Fruit fly (Drosophila melanogaster) whole organism, embryonic: ENCODE measurements around the gene Pdxk.
A peak's percentile ranks its signal among the peaks of the same experiment; 100 is the strongest.

ENCODE experiments used
- Asciz ChIP-seq: fragments of 200-800 bp; sonication (Bioruptor generic); optimal IDR thresholded peaks from 2 replicates; lab custom pipeline; 2017; ENCODE audit warnings: missing biosample characterization, mild to moderate bottlenecking, missing genetic modification characterization, missing genetic modification reagents
- Awh ChIP-seq: fragments of 200-800 bp; sonication (Bioruptor generic); IDR thresholded peaks from 2 replicates; pipeline ENCODE4, ENCODE4 v1.3.6; 2022; ENCODE audit warnings: missing biosample characterization, missing genetic modification characterization
- B-H1 ChIP-seq: fragments of 200-800 bp; sonication (Bioruptor generic); IDR thresholded peaks from 3 replicates; pipeline ENCODE4 v1.3.6; 2022; ENCODE audit warnings: missing biosample characterization, missing genetic modification characterization
- BtbVII ChIP-seq: fragments of 200-800 bp; sonication (Bioruptor generic); optimal IDR thresholded peaks from 3 replicates; lab custom pipeline; 2017; ENCODE audit warnings: missing biosample characterization, mild to moderate bottlenecking, missing genetic modification characterization
- CG10147 ChIP-seq: fragments of 200-800 bp; sonication (Bioruptor generic); optimal IDR thresholded peaks from 2 replicates; lab custom pipeline; 2019; ENCODE audit warnings: missing biosample characterization, mild to moderate bottlenecking, missing genetic modification characterization, moderate library complexity
- CG10959 ChIP-seq: fragments of 200-800 bp; sonication (Bioruptor generic); IDR thresholded peaks from 2 replicates; pipeline ENCODE4 v1.3.6; 2022; ENCODE audit warnings: missing biosample characterization, missing genetic modification characterization
- CG11723 ChIP-seq: fragments of 200-800 bp; sonication (Bioruptor generic); optimal IDR thresholded peaks from 2 replicates; lab custom pipeline; 2017; ENCODE audit warnings: missing biosample characterization, mild to moderate bottlenecking, missing genetic modification characterization
- CG15479 ChIP-seq: fragments of 200-800 bp; sonication (Bioruptor generic); optimal IDR thresholded peaks from 3 replicates; lab custom pipeline; 2019; ENCODE audit warnings: missing biosample characterization, mild to moderate bottlenecking, missing genetic modification characterization, moderate library complexity
- CG15601 ChIP-seq: fragments of 200-800 bp; sonication (Bioruptor generic); optimal IDR thresholded peaks from 3 replicates; lab custom pipeline; 2019; ENCODE audit warnings: missing biosample characterization, mild to moderate bottlenecking, missing genetic modification characterization, moderate library complexity
- CG1603 ChIP-seq: fragments of 200-800 bp; sonication (Bioruptor generic); optimal IDR thresholded peaks from 2 replicates; lab custom pipeline; 2019; ENCODE audit warnings: missing biosample characterization, mild to moderate bottlenecking, missing genetic modification characterization, moderate library complexity
- CG17359 ChIP-seq: fragments of 200-800 bp; sonication (Bioruptor generic); optimal IDR thresholded peaks from 3 replicates; lab custom pipeline; 2018; ENCODE audit warnings: missing biosample characterization, mild to moderate bottlenecking, missing genetic modification characterization, moderate library complexity
- CG17612 ChIP-seq: fragments of 200-800 bp; sonication (Bioruptor generic); IDR thresholded peaks from 2 replicates; pipeline ENCODE4 v1.3.6; 2022; ENCODE audit warnings: missing biosample characterization, missing genetic modification characterization
- CG2116 ChIP-seq: fragments of 200-800 bp; sonication (Bioruptor generic); optimal IDR thresholded peaks from 3 replicates; lab custom pipeline; 2018; ENCODE audit warnings: missing biosample characterization, mild to moderate bottlenecking, missing genetic modification characterization
- CG2129 ChIP-seq: fragments of 200-800 bp; sonication (Bioruptor generic); IDR thresholded peaks from 2 replicates; pipeline ENCODE4 v1.3.6; 2022; ENCODE audit warnings: missing biosample characterization, missing genetic modification characterization; ENCODE audit not compliant: partially characterized antibody
- CG3847 ChIP-seq: fragments of 200-800 bp; sonication (Bioruptor generic); IDR thresholded peaks from 2 replicates; pipeline ENCODE4 v1.3.6; 2022; ENCODE audit warnings: missing biosample characterization, missing genetic modification characterization
- CG4360 ChIP-seq: fragments of 200-800 bp; sonication (Bioruptor generic); IDR thresholded peaks from 2 replicates; pipeline ENCODE4 v1.3.6; 2022; ENCODE audit warnings: missing biosample characterization, missing genetic modification characterization
- CG7987 ChIP-seq: fragments of 200-800 bp; sonication (Bioruptor generic); optimal IDR thresholded peaks from 2 replicates; lab custom pipeline; 2018; ENCODE audit warnings: missing biosample characterization, mild to moderate bottlenecking, missing genetic modification characterization, moderate library complexity
- CG8924 ChIP-seq: fragments of 200-800 bp; optimal IDR thresholded peaks from 3 replicates; lab custom pipeline; 2019; ENCODE audit warnings: missing biosample characterization, mild to moderate bottlenecking, missing genetic modification characterization, moderate library complexity
- CG9876 ChIP-seq: fragments of 200-800 bp; sonication (Bioruptor generic); optimal IDR thresholded peaks from 2 replicates; lab custom pipeline; 2016; ENCODE audit warnings: missing biosample characterization, missing genetic modification characterization
- Camta ChIP-seq: fragments of 200-800 bp; sonication (Bioruptor generic); optimal IDR thresholded peaks from 2 replicates; lab custom pipeline; 2016; ENCODE audit warnings: missing biosample characterization, missing genetic modification characterization
- CoRest ChIP-seq: fragments of 200-800 bp; sonication (Bioruptor generic); optimal IDR thresholded peaks from 3 replicates; lab custom pipeline; 2018; ENCODE audit warnings: missing biosample characterization, mild to moderate bottlenecking, missing genetic modification characterization, moderate library complexity
- CrebB ChIP-seq: fragments of 200-800 bp; sonication (Bioruptor generic); optimal IDR thresholded peaks from 3 replicates; lab custom pipeline; 2018; ENCODE audit warnings: missing biosample characterization, mild to moderate bottlenecking, missing genetic modification characterization
- D ChIP-seq, 2 experiments: fragments of 200-800 bp in 1 of 2; fragments of >200 bp in 1 of 2; sonication (Bioruptor generic) in 1 of 2; optimal IDR thresholded peaks; 2 replicates in 1 of 2; 3 replicates in 1 of 2; lab custom pipeline; 2017; ENCODE audit warnings: mild to moderate bottlenecking in 1 of 2, missing biosample characterization in 1 of 2, missing genetic modification characterization in 1 of 2, missing genetic modification reagents in 1 of 2
- ERR ChIP-seq: fragments of 200-800 bp; sonication (Bioruptor generic); optimal IDR thresholded peaks from 2 replicates; lab custom pipeline; 2016; ENCODE audit warnings: missing biosample characterization, missing genetic modification characterization
- H15 ChIP-seq: fragments of 200-800 bp; sonication (Bioruptor generic); IDR thresholded peaks from 3 replicates; pipeline ENCODE4 v1.3.6; 2022; ENCODE audit warnings: missing biosample characterization, missing genetic modification characterization
- HmgZ ChIP-seq: fragments of 200-800 bp; sonication (Bioruptor generic); optimal IDR thresholded peaks from 2 replicates; lab custom pipeline; 2018; ENCODE audit warnings: missing biosample characterization, mild to moderate bottlenecking, missing genetic modification characterization
- Hr3 ChIP-seq: fragments of 200-800 bp; sonication (Bioruptor generic); optimal IDR thresholded peaks from 3 replicates; lab custom pipeline; 2016; ENCODE audit warnings: missing biosample characterization, missing genetic modification characterization
- Hr39 ChIP-seq: fragments of >200 bp; optimal IDR thresholded peaks from 2 replicates; lab custom pipeline; 2017
- Med ChIP-seq: fragments of 200-800 bp; sonication (Bioruptor generic); peaks from one replicate; lab custom pipeline; 2016; ENCODE audit warnings: missing biosample characterization, missing genetic modification characterization, mild to moderate bottlenecking, inconsistent platforms, moderate library complexity
- Mes4 ChIP-seq: fragments of 200-800 bp; sonication (Bioruptor generic); optimal IDR thresholded peaks from 2 replicates; lab custom pipeline; 2016; ENCODE audit warnings: missing biosample characterization, missing genetic modification characterization
- Neu2 ChIP-seq: fragments of 200-800 bp; sonication (Bioruptor generic); optimal IDR thresholded peaks from 3 replicates; lab custom pipeline; 2016; ENCODE audit warnings: missing biosample characterization, missing genetic modification characterization, borderline replicate concordance
- Poxn ChIP-seq: fragments of 200-800 bp; sonication (Bioruptor generic); IDR thresholded peaks from 2 replicates; pipeline ENCODE4 v1.3.6; 2022; ENCODE audit warnings: missing biosample characterization, missing genetic modification characterization
- Sin3A ChIP-seq: fragments of >200 bp; optimal IDR thresholded peaks from 2 replicates; lab custom pipeline; 2018
- Sox102F ChIP-seq: fragments of 200-800 bp; sonication (Bioruptor generic); optimal IDR thresholded peaks from 2 replicates; lab custom pipeline; 2018; ENCODE audit warnings: missing biosample characterization, mild to moderate bottlenecking, missing genetic modification characterization, moderate library complexity
- Ssrp ChIP-seq: fragments of 200-800 bp; sonication (Bioruptor generic); optimal IDR thresholded peaks from 2 replicates; lab custom pipeline; 2018; ENCODE audit warnings: missing biosample characterization, mild to moderate bottlenecking, missing genetic modification characterization, moderate library complexity
- YL-1 ChIP-seq: fragments of 200-800 bp; sonication (Bioruptor generic); optimal IDR thresholded peaks from 3 replicates; lab custom pipeline; 2017; ENCODE audit warnings: missing biosample characterization, mild to moderate bottlenecking, missing genetic modification characterization
- az2 ChIP-seq: fragments of 200-800 bp; sonication (Bioruptor generic); optimal IDR thresholded peaks from 3 replicates; lab custom pipeline; 2016; ENCODE audit warnings: missing biosample characterization, missing genetic modification characterization
- bbx ChIP-seq: fragments of 200-800 bp; sonication (Bioruptor generic); IDR thresholded peaks from 2 replicates; pipeline ENCODE4 v1.3.6; 2022; ENCODE audit warnings: missing biosample characterization, missing genetic modification characterization; ENCODE audit not compliant: partially characterized antibody
- bsh ChIP-seq, 2 experiments: fragments of 200-800 bp; sonication (Bioruptor generic); optimal IDR thresholded peaks; 2 replicates each; lab custom pipeline; 2017 to 2018; ENCODE audit warnings: mild to moderate bottlenecking in 2 of 2, missing biosample characterization in 2 of 2, missing genetic modification characterization in 2 of 2, moderate library complexity in 1 of 2
- cg ChIP-seq: fragments of 200-800 bp; sonication (Bioruptor generic); optimal IDR thresholded peaks from 3 replicates; lab custom pipeline; 2019; ENCODE audit warnings: missing biosample characterization, mild to moderate bottlenecking, missing genetic modification characterization, moderate library complexity
- crp ChIP-seq, 2 experiments: fragments of 200-800 bp; sonication (Bioruptor generic); optimal IDR thresholded peaks; 2 replicates in 1 of 2; 3 replicates in 1 of 2; lab custom pipeline; 2017; ENCODE audit warnings: missing biosample characterization in 2 of 2, missing genetic modification characterization in 2 of 2, mild to moderate bottlenecking in 1 of 2, moderate library complexity in 1 of 2
- exex ChIP-seq: fragments of 200-800 bp; sonication (Bioruptor generic); optimal IDR thresholded peaks from 4 replicates; lab custom pipeline; 2018; ENCODE audit warnings: missing biosample characterization, mild to moderate bottlenecking, missing genetic modification characterization, moderate library complexity
- fru ChIP-seq: fragments of >200 bp; optimal IDR thresholded peaks from 2 replicates; lab custom pipeline; 2017
- jumu ChIP-seq: fragments of 200-800 bp; sonication (Bioruptor generic); optimal IDR thresholded peaks from 3 replicates; lab custom pipeline; 2016; ENCODE audit warnings: missing biosample characterization, missing genetic modification characterization
- mam ChIP-seq: fragments of 200-800 bp; sonication (Bioruptor generic); optimal IDR thresholded peaks from 3 replicates; lab custom pipeline; 2016; ENCODE audit warnings: missing biosample characterization, missing genetic modification characterization
- otp ChIP-seq: fragments of 200-800 bp; sonication (Bioruptor generic); IDR thresholded peaks from 3 replicates; pipeline ENCODE4, ENCODE4 v1.3.6; 2022; ENCODE audit warnings: missing biosample characterization, missing genetic modification characterization
- salm ChIP-seq: fragments of 200-800 bp; sonication (Bioruptor generic); optimal IDR thresholded peaks from 2 replicates; lab custom pipeline; 2018; ENCODE audit warnings: missing biosample characterization, mild to moderate bottlenecking, missing genetic modification characterization
- sr ChIP-seq: fragments of 200-800 bp; sonication (Bioruptor generic); IDR thresholded peaks from 3 replicates; pipeline ENCODE4 v1.3.6; 2022; ENCODE audit warnings: missing biosample characterization, missing genetic modification characterization
- trem ChIP-seq: fragments of 200-800 bp; optimal IDR thresholded peaks from 3 replicates; lab custom pipeline; 2019; ENCODE audit warnings: missing biosample characterization, mild to moderate bottlenecking, missing genetic modification characterization, moderate library complexity
- ttk ChIP-seq: fragments of 200-800 bp; sonication (Bioruptor generic); IDR thresholded peaks from 2 replicates; pipeline ENCODE4 v2.1.2; 2022; ENCODE audit warnings: missing biosample characterization, missing genetic modification characterization
- zf30C ChIP-seq: fragments of 200-800 bp; sonication (Bioruptor generic); optimal IDR thresholded peaks from 3 replicates; lab custom pipeline; 2018; ENCODE audit warnings: missing biosample characterization, mild to moderate bottlenecking, missing genetic modification characterization

Pdxk gene

dm6 chr3L:9333745-9334382 is 26.3 kb upstream of the Pdxk start, which contains the start of gene PGRP-LA (continued):
- TF ChIP-seq trem: no peak
- TF ChIP-seq zf30C (GFP tag; lab: Kevin White, UChicago): no peak
- no peak for TF ChIP-seq CG9876 (GFP tag; lab: Kevin White, UChicago)
- no peak for TF ChIP-seq CG15601 (tag; lab: Kevin White, UChicago)
- no peak for TF ChIP-seq CG2116 (GFP tag; lab: Kevin White, UChicago)
- TF ChIP-seq CG17359 (tag; lab: Kevin White, UChicago): no peak
- no peak for TF ChIP-seq exex (tag; lab: Kevin White, UChicago)
- no peak for TF ChIP-seq CG17612
- peak; percentile 81 for TF ChIP-seq Med (GFP tag; lab: Kevin White, UChicago)
- TF ChIP-seq salm (tag; lab: Kevin White, UChicago): no peak
- no peak for TF ChIP-seq CG11723 (GFP tag; lab: Kevin White, UChicago)
- TF ChIP-seq HmgZ (tag; lab: Kevin White, UChicago): no peak
- TF ChIP-seq B-H1 (GFP tag; lab: Robert Waterston, UW): no peak
- no peak for TF ChIP-seq Awh (GFP tag; lab: Robert Waterston, UW)
- no peak for TF ChIP-seq ttk (GFP tag; lab: Robert Waterston, UW)
- no peak for TF ChIP-seq Mes4
- TF ChIP-seq crp (GFP tag; optimal IDR thresholded peaks at IDR 0.05; lab: Kevin White, UChicago): no peak
- TF ChIP-seq CoRest (tag; lab: Kevin White, UChicago): no peak
- no peak for TF ChIP-seq fru
- 0 out of 3 replicates have a peak, but pooled peaks have one; percentile 35 for TF ChIP-seq H15 (GFP tag; lab: Robert Waterston, UW)
- no peak for TF ChIP-seq CrebB (tag; lab: Kevin White, UChicago)
- TF ChIP-seq mam (GFP tag; lab: Kevin White, UChicago): no peak
- TF ChIP-seq D (optimal IDR thresholded peaks at IDR 0.05; lab: Kevin White, UChicago): no peak
- TF ChIP-seq D (GFP tag; optimal IDR thresholded peaks at IDR 0.05; lab: Kevin White, UChicago): no peak
- TF ChIP-seq Camta (GFP tag; lab: Kevin White, UChicago): no peak
- no peak for TF ChIP-seq CG7987
- no peak for TF ChIP-seq CG2129
- no peak for TF ChIP-seq CG1603 (tag; lab: Kevin White, UChicago)
- peak; percentile 29 for TF ChIP-seq Asciz (GFP tag; lab: Kevin White, UChicago)
- TF ChIP-seq Sox102F (GFP tag; lab: Kevin White, UChicago): peak; percentile 51
- no peak for TF ChIP-seq CG8924 (tag; lab: Kevin White, UChicago)
- no peak for TF ChIP-seq Poxn (GFP tag; lab: Robert Waterston, UW)
- TF ChIP-seq CG10959 (GFP tag; lab: Robert Waterston, UW): no peak
- TF ChIP-seq YL-1 (GFP tag; lab: Kevin White, UChicago): no peak
- no peak for TF ChIP-seq sr (GFP tag; lab: Robert Waterston, UW)
- no peak for TF ChIP-seq Sin3A
- no peak for TF ChIP-seq otp (GFP tag; lab: Robert Waterston, UW)
- no peak for TF ChIP-seq ERR (GFP tag; lab: Kevin White, UChicago)
- TF ChIP-seq bsh (GFP tag; optimal IDR thresholded peaks at IDR 0.05; lab: Kevin White, UChicago): no peak
- no peak for TF ChIP-seq CG15479 (GFP tag; lab: Kevin White, UChicago)
- no peak for TF ChIP-seq CG3847
- TF ChIP-seq CG10147: no peak
- TF ChIP-seq Neu2 (GFP tag; lab: Kevin White, UChicago): no peak
- peak; percentile 1 for TF ChIP-seq az2 (GFP tag; lab: Kevin White, UChicago)
- TF ChIP-seq bbx (GFP tag; lab: Robert Waterston, UW): no peak
- peak; percentile 13 for TF ChIP-seq BtbVII (GFP tag; lab: Kevin White, UChicago)
- no peak for TF ChIP-seq cg (GFP tag; lab: Kevin White, UChicago)
- TF ChIP-seq Hr39 (lab: Kevin White, UChicago): no peak
- no peak for TF ChIP-seq jumu (GFP tag; lab: Kevin White, UChicago)
- TF ChIP-seq CG4360: no peak
- TF ChIP-seq Hr3: peak; percentile 4
- no peak for TF ChIP-seq Ssrp
